Fruit fly (Drosophila melanogaster) whole organism, wandering third instar larva: Measurements from ENCODE around the gene Uch-L5R.

Experiments used
- CG32264 ChIP-seq: fragments of 200-800 bp; sonication (Bioruptor generic); optimal IDR thresholded peaks from 2 replicates; lab custom pipeline; 2016; ENCODE audit warnings: missing biosample characterization, missing genetic modification characterization
- Dif ChIP-seq: fragments of 200-275, 200-300 bp; sonication (Bioruptor generic); optimal IDR thresholded peaks from 2 replicates; lab custom pipeline; 2018; ENCODE audit warnings: missing biosample characterization, missing genetic modification characterization; ENCODE audit not compliant: partially characterized antibody
- Hr83 ChIP-seq: fragments of 200-300 bp; sonication (Bioruptor generic); optimal IDR thresholded peaks from 2 replicates; lab custom pipeline; 2016; ENCODE audit warnings: missing biosample characterization, mild to moderate bottlenecking, missing genetic modification characterization, moderate library complexity; ENCODE audit not compliant: poor library complexity, severe bottlenecking
- N ChIP-seq: fragments of >200 bp; optimal IDR thresholded peaks from 2 replicates; lab custom pipeline; 2018; ENCODE audit warnings: missing biosample characterization, missing external identifiers, missing genetic modification characterization
- br ChIP-seq: fragments of 200-800 bp; sonication (Bioruptor generic); optimal IDR thresholded peaks from 2 replicates; lab custom pipeline; 2016; ENCODE audit warnings: missing biosample characterization, missing genetic modification characterization
- fru ChIP-seq: fragments of 200-800 bp; sonication (Bioruptor generic); optimal IDR thresholded peaks from 3 replicates; lab custom pipeline; 2016; ENCODE audit warnings: missing biosample characterization, mild to moderate bottlenecking, missing genetic modification characterization
- h ChIP-seq: fragments of 200-800 bp; sonication (Bioruptor generic); optimal IDR thresholded peaks from 3 replicates; lab custom pipeline; 2016; ENCODE audit warnings: missing biosample characterization, mild to moderate bottlenecking, missing genetic modification characterization
- lola ChIP-seq: fragments of >200 bp; optimal IDR thresholded peaks from 2 replicates; lab custom pipeline; 2017; ENCODE audit warnings: missing biosample characterization, missing genetic modification characterization
- sage ChIP-seq: fragments of 200-800 bp; sonication (Bioruptor generic); optimal IDR thresholded peaks from 2 replicates; lab custom pipeline; 2016; ENCODE audit warnings: missing biosample characterization, mild to moderate bottlenecking, missing genetic modification characterization

dm6 chrX:12076243-12076642, 19.8 kb upstream of the Uch-L5R start:
- no peak for TF ChIP-seq N (GFP tag; lab: Kevin White, UChicago)
- no peak for TF ChIP-seq CG32264
- no peak for TF ChIP-seq sage (GFP tag; lab: Kevin White, UChicago)
- TF ChIP-seq Dif (GFP tag; lab: Kevin White, UChicago): no peak
- TF ChIP-seq br (GFP tag; lab: Kevin White, UChicago): no peak
- no peak for TF ChIP-seq lola (GFP tag; lab: Kevin White, UChicago)
- TF ChIP-seq Hr83 (GFP tag; lab: Kevin White, UChicago): no peak
- TF ChIP-seq h (GFP tag; lab: Kevin White, UChicago): no peak
- TF ChIP-seq fru (GFP tag; lab: Kevin White, UChicago): no peak
